Fruit fly (Drosophila melanogaster): ENCODE measurements around the gene Cpr66Cb.

DNA sequence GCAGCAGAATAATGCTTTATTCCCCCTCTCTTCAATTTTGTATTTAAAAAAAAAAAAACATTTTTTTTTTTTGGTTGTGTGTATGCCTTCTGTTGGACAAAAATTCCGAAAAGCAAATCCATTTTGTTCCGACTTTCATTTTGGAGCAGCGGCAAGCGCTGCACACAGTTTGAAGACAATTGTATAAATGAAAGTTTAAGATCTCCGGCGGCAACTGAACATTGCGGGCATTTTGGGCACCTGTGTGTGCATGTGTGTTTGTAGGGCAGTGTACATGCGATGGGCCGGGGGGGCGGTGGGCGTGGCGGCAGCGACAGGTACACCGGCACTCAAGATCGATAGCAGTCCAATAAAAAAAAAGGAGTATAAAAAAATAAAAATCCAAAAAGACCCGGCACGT, 33.0 kb downstream of the Cpr66Cb start:
- TF ChIP-seq CG8478 (optimal IDR thresholded peaks at IDR 0.05) (no peak), CTCF (optimal IDR thresholded peaks at IDR 0.05) (no peak)
